Fruit fly (Drosophila melanogaster): ENCODE results near the gene mus302.

- TF ChIP-seq Snoo (tag; optimal IDR thresholded peaks at IDR 0.05) (no peak), Pif1A (GFP tag; optimal IDR thresholded peaks at IDR 0.05) (no peak), EcR (GFP tag; optimal IDR thresholded peaks at IDR 0.05) (no peak)
Observed at dm6 chr3L:16750750-16751149, 28.8 kb downstream of the mus302 start.

Measured in whole organism, pupa.